Worm (Caenorhabditis elegans): Measurements from ENCODE around the gene evl-14.

DNA sequence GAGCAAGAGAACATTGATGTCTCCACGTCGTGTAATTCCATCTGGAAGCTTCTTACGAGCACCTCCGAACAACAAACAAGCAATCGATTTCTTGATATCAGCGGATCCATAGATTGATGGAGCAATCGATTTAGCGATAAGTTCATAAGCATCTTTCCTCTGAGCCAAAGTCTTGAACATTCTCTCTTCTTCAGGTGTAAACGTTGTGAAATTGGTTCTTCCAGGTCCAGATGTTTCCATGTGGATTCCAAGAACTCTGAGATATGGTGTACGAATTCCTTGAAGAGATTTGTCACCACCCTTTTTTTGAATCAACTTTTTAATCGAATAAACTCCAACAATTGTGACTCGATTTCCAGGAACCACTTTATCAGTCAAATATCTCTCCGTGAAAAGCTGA, 23.0 kb downstream of the evl-14 start:
- TF ChIP-seq skn-1 (tag; optimal IDR thresholded peaks at IDR 0.05) (no peak), nhr-237 (tag; optimal IDR thresholded peaks at IDR 0.05) (no peak), unc-39 (tag; optimal IDR thresholded peaks at IDR 0.05) (no peak), mab-5 (tag; optimal IDR thresholded peaks at IDR 0.05) (no peak), nhr-77 (tag; optimal IDR thresholded peaks at IDR 0.05) (no peak), ZK546.5 (tag; optimal IDR thresholded peaks at IDR 0.05) (no peak), C34F6.9 (tag; optimal IDR thresholded peaks at IDR 0.05) (no peak), ztf-11 (tag; optimal IDR thresholded peaks at IDR 0.05) (no peak)

Data from whole organism, L2 larva.